Worm (Caenorhabditis elegans) whole organism, young adult: ENCODE results near the gene sre-16.

ENCODE experiments used
- C06A6.2 ChIP-seq: fragments of 200-800 bp; sonication (Bioruptor generic); conservative IDR thresholded peaks from 2 replicates; pipeline ENCODE4 v1.3.6; 2022; ENCODE audit warnings: missing genetic modification characterization, missing compliant biosample characterization
- C17E4.6 ChIP-seq: fragments of 200-800 bp; sonication (Bioruptor generic); IDR thresholded peaks from 2 replicates; pipeline ENCODE4 v1.3.6; 2022; ENCODE audit warnings: missing genetic modification reagents, missing genetic modification characterization, missing compliant biosample characterization
- F22D6.2 ChIP-seq: sonication (generic microtip); optimal IDR thresholded peaks from 2 replicates; lab custom pipeline; 2016; ENCODE audit warnings: mild to moderate bottlenecking, missing genetic modification characterization, missing compliant biosample characterization
- F23B12.7 ChIP-seq: sonication (generic microtip); optimal IDR thresholded peaks from 2 replicates; lab custom pipeline; 2017; ENCODE audit warnings: missing genetic modification characterization, mild to moderate bottlenecking, missing compliant biosample characterization, antibody characterized with exemption, moderate library complexity; ENCODE audit not compliant: insufficient read depth
- F37B4.10 ChIP-seq: fragments of 200-800 bp; sonication (Bioruptor generic); IDR thresholded peaks from 2 replicates; pipeline ENCODE4 v1.3.6; 2022; ENCODE audit warnings: missing genetic modification characterization, missing compliant biosample characterization
- F52B5.7 ChIP-seq: sonication (generic microtip); optimal IDR thresholded peaks from 2 replicates; lab custom pipeline; 2016; ENCODE audit warnings: mild to moderate bottlenecking, missing genetic modification characterization, missing compliant biosample characterization
- F57A8.1 ChIP-seq: fragments of 200-800 bp; sonication (Bioruptor generic); optimal IDR thresholded peaks from 2 replicates; lab custom pipeline; 2018; ENCODE audit warnings: mild to moderate bottlenecking, missing genetic modification characterization, moderate library complexity, missing compliant biosample characterization
- K11D2.4 ChIP-seq: fragments of 200-800 bp; sonication (Bioruptor generic); IDR thresholded peaks from 2 replicates; pipeline ENCODE4 v1.3.6; 2022; ENCODE audit warnings: missing genetic modification reagents, missing genetic modification characterization, missing compliant biosample characterization
- K12H6.12 ChIP-seq: fragments of 200-800 bp; sonication (Bioruptor generic); optimal IDR thresholded peaks from 2 replicates; lab custom pipeline; 2018; ENCODE audit warnings: mild to moderate bottlenecking, missing genetic modification characterization, missing compliant biosample characterization
- T07F8.4 ChIP-seq: sonication (generic microtip); optimal IDR thresholded peaks from 2 replicates; lab custom pipeline; 2016; ENCODE audit warnings: mild to moderate bottlenecking, missing genetic modification characterization, moderate library complexity, missing compliant biosample characterization
- T26A5.8 ChIP-seq: sonication (generic microtip); optimal IDR thresholded peaks from 2 replicates; lab custom pipeline; 2016; ENCODE audit warnings: missing genetic modification characterization, missing compliant biosample characterization
- Y56A3A.18 ChIP-seq: fragments of 200-800 bp; sonication (Bioruptor generic); IDR thresholded peaks from 2 replicates; pipeline ENCODE4 v1.3.6; 2022; ENCODE audit warnings: missing genetic modification reagents, missing genetic modification characterization, missing compliant biosample characterization
- Y67H2A.10 ChIP-seq: fragments of 200-800 bp; sonication (Bioruptor generic); conservative IDR thresholded peaks from 2 replicates; pipeline ENCODE4 v1.3.6; 2022; ENCODE audit warnings: missing genetic modification reagents, missing genetic modification characterization, missing compliant biosample characterization
- Y79H2A.3 ChIP-seq: fragments of 200-800 bp; sonication (Bioruptor generic); conservative IDR thresholded peaks from 2 replicates; pipeline ENCODE4 v1.3.6; 2022; ENCODE audit warnings: missing genetic modification reagents, missing genetic modification characterization, missing compliant biosample characterization
- Y95B8A.8 ChIP-seq: fragments of 200-800 bp; sonication (Bioruptor generic); IDR thresholded peaks from 2 replicates; pipeline ENCODE4 v1.3.6; 2022; ENCODE audit warnings: missing genetic modification reagents, missing genetic modification characterization, missing compliant biosample characterization
- ZK185.1 ChIP-seq: sonication (generic microtip); optimal IDR thresholded peaks from 2 replicates; lab custom pipeline; 2016; ENCODE audit warnings: mild to moderate bottlenecking, missing genetic modification characterization, missing compliant biosample characterization; ENCODE audit not compliant: poor library complexity, severe bottlenecking
- akir-1 ChIP-seq: fragments of 200-800 bp; sonication (Bioruptor generic); optimal IDR thresholded peaks from 2 replicates; lab custom pipeline; 2018; ENCODE audit warnings: mild to moderate bottlenecking, missing genetic modification characterization, moderate library complexity, missing compliant biosample characterization
- ama-1 ChIP-seq, 3 experiments: fragments of 150-350 bp in 1 of 3; sonication (generic microtip) in 2 of 3; optimal IDR thresholded peaks; 2 replicates each; lab custom pipeline; 2014 to 2018; ENCODE audit warnings: missing biosample characterization in 2 of 3, missing genetic modification characterization in 2 of 3, missing genetic modification reagents in 2 of 3
- chd-7 ChIP-seq: sonication (generic microtip); optimal IDR thresholded peaks from 2 replicates; lab custom pipeline; 2016; ENCODE audit warnings: mild to moderate bottlenecking, missing genetic modification characterization, moderate library complexity, missing compliant biosample characterization
- him-1 ChIP-seq: sonication (generic microtip); optimal IDR thresholded peaks from 2 replicates; lab custom pipeline; 2016; ENCODE audit warnings: missing genotype, missing genetic modification reagents, missing genetic modification characterization, missing compliant biosample characterization
- hlh-26 ChIP-seq: fragments of 200-800 bp; sonication (Bioruptor generic); conservative IDR thresholded peaks from 2 replicates; pipeline ENCODE4 v1.3.6; 2022; ENCODE audit warnings: missing genetic modification reagents, missing genetic modification characterization, missing compliant biosample characterization
- hmg-20 ChIP-seq: fragments of 200-800 bp; sonication (Bioruptor generic); IDR thresholded peaks from 2 replicates; pipeline ENCODE4 v1.3.6; 2022; ENCODE audit warnings: missing genetic modification reagents, missing genetic modification characterization, missing compliant biosample characterization
- let-526 ChIP-seq: fragments of 200-800 bp; sonication (Bioruptor generic); IDR thresholded peaks from 2 replicates; pipeline ENCODE4 v1.3.6; 2022; ENCODE audit warnings: missing genetic modification reagents, missing genetic modification characterization, missing compliant biosample characterization
- lin-40 ChIP-seq: sonication (generic microtip); optimal IDR thresholded peaks from 2 replicates; lab custom pipeline; 2016; ENCODE audit warnings: missing genetic modification characterization, mild to moderate bottlenecking, missing compliant biosample characterization, missing genotype, missing genetic modification reagents
- lin-54 ChIP-seq: fragments of 200-800 bp; sonication (Bioruptor generic); optimal IDR thresholded peaks from 2 replicates; lab custom pipeline; 2018; ENCODE audit warnings: mild to moderate bottlenecking, missing genetic modification characterization, missing compliant biosample characterization
- madf-6 ChIP-seq: fragments of 200-800 bp; sonication (Bioruptor generic); IDR thresholded peaks from 2 replicates; pipeline ENCODE4 v1.3.6; 2022; ENCODE audit warnings: missing genetic modification reagents, missing genetic modification characterization, missing compliant biosample characterization
- mel-28 ChIP-seq: sonication (generic microtip); optimal IDR thresholded peaks from 2 replicates; lab custom pipeline; 2016; ENCODE audit warnings: borderline replicate concordance, mild to moderate bottlenecking, missing genetic modification characterization, missing compliant biosample characterization
- mxl-1 ChIP-seq: sonication (generic microtip); optimal IDR thresholded peaks from 2 replicates; lab custom pipeline; 2016; ENCODE audit warnings: missing genetic modification characterization, missing compliant biosample characterization
- nfya-1 ChIP-seq: sonication (generic microtip); optimal IDR thresholded peaks from 2 replicates; lab custom pipeline; 2017; ENCODE audit warnings: antibody characterized with exemption, missing compliant biosample characterization, missing genetic modification characterization, borderline replicate concordance; ENCODE audit not compliant: insufficient read depth
- nhr-80 ChIP-seq: sonication (generic microtip); optimal IDR thresholded peaks from 2 replicates; lab custom pipeline; 2016; ENCODE audit warnings: missing genetic modification characterization, missing compliant biosample characterization
- nhr-90 ChIP-seq: sonication (generic microtip); optimal IDR thresholded peaks from 2 replicates; lab custom pipeline; 2016; ENCODE audit warnings: missing genotype, mild to moderate bottlenecking, missing genetic modification characterization, missing compliant biosample characterization
- rpc-1 ChIP-seq, 2 experiments: fragments of 150-350 bp in 1 of 2; sonication (generic microtip) in 1 of 2; optimal IDR thresholded peaks; 2 replicates each; lab custom pipeline; 2014 to 2018; ENCODE audit warnings: missing biosample characterization in 1 of 2, missing genetic modification characterization in 1 of 2, missing genetic modification reagents in 1 of 2, missing genotype in 1 of 2
- snpc-1.1 ChIP-seq: sonication (generic microtip); optimal IDR thresholded peaks from 2 replicates; lab custom pipeline; 2017; ENCODE audit warnings: missing genetic modification characterization, mild to moderate bottlenecking, missing compliant biosample characterization, antibody characterized with exemption, moderate library complexity, missing genotype, missing genetic modification reagents; ENCODE audit not compliant: insufficient read depth
- snpc-4 ChIP-seq, 5 experiments: fragments of 150-350 bp in 1 of 5; sonication (generic microtip) in 4 of 5; optimal IDR thresholded peaks; 2 replicates each; lab custom pipeline; 2014 to 2018; ENCODE audit warnings: missing genetic modification characterization in 5 of 5, missing biosample characterization in 3 of 5, antibody characterized with exemption in 2 of 5, mild to moderate bottlenecking in 2 of 5, missing compliant biosample characterization in 2 of 5, missing genotype in 2 of 5, moderate library complexity in 2 of 5, missing genetic modification reagents in 1 of 5
- sptf-2 ChIP-seq: fragments of 200-800 bp; sonication (Bioruptor generic); optimal IDR thresholded peaks from 2 replicates; lab custom pipeline; 2018; ENCODE audit warnings: mild to moderate bottlenecking, missing genetic modification characterization, missing compliant biosample characterization
- tlf-1 ChIP-seq: fragments of 200-800 bp; sonication (Bioruptor generic); optimal IDR thresholded peaks from 2 replicates; lab custom pipeline; 2018; ENCODE audit warnings: mild to moderate bottlenecking, missing genetic modification characterization, missing compliant biosample characterization
- unc-130 ChIP-seq: sonication (generic microtip); optimal IDR thresholded peaks from 2 replicates; lab custom pipeline; 2016; ENCODE audit warnings: missing genetic modification reagents, missing genetic modification characterization, missing compliant biosample characterization
- unc-62 ChIP-seq: fragments of 150-350 bp; optimal IDR thresholded peaks from 2 replicates; lab custom pipeline; 2014; ENCODE audit warnings: missing biosample characterization, missing genetic modification reagents, missing genetic modification characterization

The sre-16 gene

ce11 chrIV:12217142-12217541 is 18.8 kb downstream of the sre-16 start:
- TF ChIP-seq F57A8.1 (GFP tag; lab: Kevin White, UChicago) (no peak), ama-1 (optimal IDR thresholded peaks at IDR 0.05; lab: Kevin White, UChicago) (peak; percentile 20), ama-1 (GFP tag; optimal IDR thresholded peaks at IDR 0.05; lab: Kevin White, UChicago) (no peak), C17E4.6 (no peak), akir-1 (GFP tag; lab: Kevin White, UChicago) (no peak)

DNA sequence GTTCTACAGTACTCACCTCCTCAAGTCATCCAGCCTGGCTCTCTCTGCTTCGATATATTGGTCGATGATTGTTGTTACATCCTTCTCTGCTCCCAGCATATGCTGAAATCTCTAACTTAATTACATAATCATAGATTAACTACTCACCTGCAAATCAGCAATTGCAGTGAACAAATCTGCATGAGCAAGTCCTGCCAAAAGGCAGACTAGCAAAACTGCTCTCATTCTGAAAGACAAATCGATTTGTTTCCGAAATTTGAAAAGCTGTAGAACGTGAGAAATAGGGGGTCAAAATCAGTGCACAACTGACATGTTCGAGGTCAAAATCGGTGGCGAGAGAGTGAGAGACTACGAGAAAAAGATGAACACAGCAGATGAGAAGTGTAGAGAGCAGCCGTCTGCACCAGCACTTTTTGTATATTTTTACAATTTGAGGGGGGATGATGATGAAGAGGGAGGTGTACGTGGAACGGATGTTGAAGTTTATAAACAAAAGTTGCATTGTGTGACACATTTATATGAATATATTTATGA is 20.1 kb downstream of the sre-16 start, which contains the start of gene phy-2:
Gene phy-2 (minus strand): TSS at position 226 of the 534 bp plus-strand sequence.
- TF ChIP-seq Y56A3A.18 (GFP tag; lab: Robert Waterston, UW) (no peak), ZK185.1 (tag; lab: Kevin White, UChicago) (no peak), ama-1 (optimal IDR thresholded peaks at IDR 0.05; lab: Kevin White, UChicago) (peak; percentile 63), ama-1 (GFP tag; optimal IDR thresholded peaks at IDR 0.05; lab: Kevin White, UChicago) (no peak)

DNA sequence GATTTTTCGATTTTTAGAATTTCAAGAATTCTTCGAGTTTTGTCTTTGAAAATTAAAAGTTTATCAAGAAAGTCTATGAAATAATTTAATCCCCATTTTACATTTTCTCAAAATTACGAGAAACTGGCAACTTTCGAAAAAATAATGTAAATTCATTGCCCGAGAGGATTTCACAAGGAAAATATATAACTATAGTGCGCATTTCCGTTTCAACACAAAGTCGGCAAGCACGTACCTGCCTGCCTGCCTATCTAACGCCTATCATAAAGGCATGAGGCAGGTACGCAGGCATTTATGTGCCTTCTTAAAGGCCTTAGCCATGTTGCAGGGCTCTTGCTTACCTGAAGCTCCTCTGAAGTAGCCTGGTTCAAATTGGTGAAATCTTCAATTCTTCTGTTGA is 23.1 kb downstream of the sre-16 start:
- TF ChIP-seq Y79H2A.3 = no peak
- no peak for TF ChIP-seq chd-7
- no peak for TF ChIP-seq F23B12.7 (tag; lab: Kevin White, UChicago)
- no peak for TF ChIP-seq mel-28 (tag; lab: Kevin White, UChicago)
- TF ChIP-seq hmg-20 (GFP tag; lab: Robert Waterston, UW) = no peak
- TF ChIP-seq rpc-1 (optimal IDR thresholded peaks at IDR 0.05; lab: Kevin White, UChicago) = no peak
- TF ChIP-seq rpc-1 (tag; optimal IDR thresholded peaks at IDR 0.05; lab: Kevin White, UChicago) = no peak

DNA sequence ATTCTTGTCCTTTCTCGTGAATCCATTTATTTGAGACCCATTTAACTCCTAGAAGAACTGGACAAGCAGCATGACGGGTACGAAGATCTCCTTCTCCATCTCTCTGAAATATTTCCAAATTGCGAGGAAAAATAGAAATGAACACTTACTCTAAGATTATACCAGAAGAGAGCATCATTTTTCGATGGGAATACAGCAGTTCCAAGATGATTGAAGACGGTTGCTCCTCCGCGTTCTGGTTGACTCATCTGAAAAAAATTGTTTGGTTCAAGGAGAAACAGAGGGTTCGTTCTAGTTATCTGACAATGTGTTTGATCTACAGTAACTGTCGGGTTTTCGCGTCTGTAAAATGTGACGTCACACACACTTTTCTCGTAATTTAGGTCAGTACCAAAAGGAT is 24.6 kb downstream of the sre-16 start:
- TF ChIP-seq Y79H2A.3 (no peak), unc-130 (GFP tag; lab: Kevin White, UChicago) (no peak), F22D6.2 (tag; lab: Kevin White, UChicago) (no peak), ama-1 (optimal IDR thresholded peaks at IDR 0.05; lab: Kevin White, UChicago) (no peak), ama-1 (GFP tag; optimal IDR thresholded peaks at IDR 0.05; lab: Kevin White, UChicago) (no peak), snpc-1.1 (tag; lab: Kevin White, UChicago) (no peak), hmg-20 (GFP tag; lab: Robert Waterston, UW) (no peak), nhr-90 (tag; lab: Kevin White, UChicago) (no peak), let-526 (GFP tag; lab: Robert Waterston, UW) (no peak), hlh-26 (GFP tag; lab: Robert Waterston, UW) (no peak), K12H6.12 (tag; lab: Kevin White, UChicago) (no peak), him-1 (tag; lab: Kevin White, UChicago) (no peak), unc-62 (GFP tag; lab: Kevin White, UChicago) (no peak), Y67H2A.10 (GFP tag; lab: Robert Waterston, UW) (no peak), nfya-1 (no peak), F37B4.10 (GFP tag; lab: Robert Waterston, UW) (no peak), lin-40 (tag; lab: Kevin White, UChicago) (no peak), T26A5.8 (tag; lab: Kevin White, UChicago) (no peak), C06A6.2 (GFP tag; lab: Robert Waterston, UW) (no peak), madf-6 (no peak)
- TF ChIP-seq, all 124 proteins: peak for 0

DNA sequence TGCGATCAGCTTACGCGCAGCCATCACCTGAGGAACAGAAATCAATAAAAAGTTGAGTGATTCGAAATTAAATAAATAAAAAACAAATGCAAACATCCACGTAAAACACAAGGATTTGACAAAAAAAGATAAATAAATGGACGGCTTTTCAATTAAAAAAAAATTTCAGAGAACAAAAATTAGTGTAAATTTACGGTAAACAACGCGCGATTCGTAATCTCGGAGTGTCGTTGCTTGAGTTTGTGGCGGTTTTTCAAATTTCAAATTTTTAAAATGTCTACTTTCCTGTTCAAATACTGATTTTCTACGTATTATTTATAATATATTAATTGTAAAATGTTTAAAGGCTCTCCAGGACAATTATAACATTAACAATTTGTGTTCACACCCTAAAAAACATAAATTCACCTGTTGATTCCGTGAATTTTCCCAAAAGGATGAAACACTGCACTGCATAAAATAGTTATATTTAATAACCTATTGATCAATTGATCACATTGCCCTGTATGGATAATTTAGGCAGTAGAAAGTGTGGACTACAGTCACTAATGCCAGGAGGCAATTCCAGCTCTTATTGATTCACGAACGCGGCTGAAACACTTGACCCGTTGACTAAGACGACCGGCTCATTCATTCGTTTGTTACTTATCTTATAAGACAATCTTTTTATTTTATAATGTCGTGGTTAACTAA is 26.8 kb downstream of the sre-16 start, which contains the start of the genes marb-1 and F35G2.3:
Gene marb-1 (minus strand): TSS at position 27 of the 693 bp plus-strand sequence.
Gene F35G2.3 (plus strand): TSS at position 643 of the 693 bp plus-strand sequence.
- TF ChIP-seq T07F8.4 (tag; lab: Kevin White, UChicago) = no peak
- TF ChIP-seq snpc-4 (GFP tag; optimal IDR thresholded peaks at IDR 0.05; lab: Kevin White, UChicago) = no peak
- TF ChIP-seq snpc-4 (tag; optimal IDR thresholded peaks at IDR 0.05; lab: Kevin White, UChicago) = peak in 2 of 4 experiments; percentile 8 to 27
- no peak for TF ChIP-seq mxl-1 (tag; lab: Kevin White, UChicago)
- TF ChIP-seq F52B5.7 = no peak
- no peak for TF ChIP-seq unc-130 (GFP tag; lab: Kevin White, UChicago)
- no peak for TF ChIP-seq Y95B8A.8 (GFP tag; lab: Robert Waterston, UW)
- no peak for TF ChIP-seq sptf-2 (GFP tag; lab: Kevin White, UChicago)
- TF ChIP-seq nhr-80 (tag; lab: Kevin White, UChicago) = no peak
- TF ChIP-seq T26A5.8 (tag; lab: Kevin White, UChicago) = no peak
- no peak for TF ChIP-seq ama-1 (optimal IDR thresholded peaks at IDR 0.05; lab: Kevin White, UChicago)
- TF ChIP-seq ama-1 (GFP tag; optimal IDR thresholded peaks at IDR 0.05; lab: Kevin White, UChicago) = no peak
- TF ChIP-seq lin-54 (GFP tag; lab: Kevin White, UChicago) = peak; percentile 67
- no peak for TF ChIP-seq tlf-1 (GFP tag; lab: Kevin White, UChicago)
- no peak for TF ChIP-seq K11D2.4 (GFP tag; lab: Robert Waterston, UW)
